Worm (Caenorhabditis elegans): ENCODE results near the gene skr-20.

DNA sequence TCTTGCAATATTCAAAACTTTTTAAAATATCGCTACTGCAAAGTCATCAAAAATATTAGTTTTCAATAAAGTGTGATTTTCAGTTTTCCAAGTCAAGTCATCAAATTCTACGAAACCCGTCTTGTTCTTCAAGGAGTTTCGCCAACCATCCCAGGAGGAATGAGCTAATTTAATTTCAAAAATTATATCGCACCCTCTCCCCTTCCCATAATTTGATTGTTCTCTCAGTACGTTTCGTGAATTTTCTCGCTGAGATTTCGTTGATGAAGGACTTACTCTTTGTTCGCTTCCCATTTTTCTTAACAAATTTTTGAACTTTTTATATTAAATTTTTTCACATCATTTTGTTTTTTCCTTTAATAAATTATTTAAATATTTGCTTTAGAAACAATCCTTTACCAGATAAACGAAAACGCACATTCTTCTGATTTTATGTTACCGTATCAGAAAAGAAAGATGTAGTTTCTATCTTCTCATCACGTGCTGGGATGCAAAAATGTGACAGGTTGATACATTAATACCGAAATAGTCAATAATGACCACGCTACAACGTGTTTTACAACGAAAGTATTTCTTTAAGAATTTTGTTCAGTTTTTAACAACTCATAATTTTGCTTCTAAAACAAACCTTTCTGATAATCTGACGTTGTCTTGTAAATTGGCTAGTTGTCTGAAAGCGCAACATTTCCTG, 23.5 kb upstream of the skr-20 start:
- TF ChIP-seq ces-1 (GFP tag; optimal IDR thresholded peaks at IDR 0.05) (peak; percentile 85), ama-1 (optimal IDR thresholded peaks at IDR 0.05) (no peak), jun-1 (tag; optimal IDR thresholded peaks at IDR 0.05) (no peak), unc-130 (GFP tag; optimal IDR thresholded peaks at IDR 0.05) (no peak), pqm-1 (tag; optimal IDR thresholded peaks at IDR 0.05) (no peak), nhr-76 (tag; optimal IDR thresholded peaks at IDR 0.05) (no peak), unc-39 (tag; optimal IDR thresholded peaks at IDR 0.05) (no peak), lim-7 (GFP tag; IDR thresholded peaks at IDR 0.05) (no peak), zip-11 (GFP tag; IDR thresholded peaks at IDR 0.05) (no peak), snpc-4 (tag; optimal IDR thresholded peaks at IDR 0.05) (no peak), dmd-8 (GFP tag; IDR thresholded peaks at IDR 0.05) (no peak), ceh-82 (tag; optimal IDR thresholded peaks at IDR 0.05) (no peak), hlh-30 (tag; optimal IDR thresholded peaks at IDR 0.05; ENCODE audit: insufficient read depth) (peak; percentile 71), rbr-2 (tag; optimal IDR thresholded peaks at IDR 0.05) (no peak)

Measured in whole organism, L4 larva.